Worm (Caenorhabditis elegans): ENCODE data around the gene T01B7.9.

The T01B7.9 gene

ce11 chrII:8716231-8716878 is 10.2 kb downstream of the T01B7.9 start, which contains the start of the genes cyn-11 and T01B7.5:
Gene cyn-11, minus strand, starts transcription at chrII:8716281.
Gene T01B7.5, plus strand, starts transcription at chrII:8716828.
- TF ChIP-seq ztf-29 (GFP tag; IDR thresholded peaks at IDR 0.05) (no peak), med-1 (GFP tag; optimal IDR thresholded peaks at IDR 0.05; ENCODE audit: insufficient read depth) (peak; percentile 46), klf-2 (GFP tag; conservative IDR thresholded peaks at IDR 0.05) (no peak), ztf-23 (GFP tag; IDR thresholded peaks at IDR 0.05) (peak; percentile 81), tab-1 (GFP tag; IDR thresholded peaks at IDR 0.05) (no peak), ref-1 (GFP tag; conservative IDR thresholded peaks at IDR 0.05) (no peak), flt-1 (GFP tag; IDR thresholded peaks at IDR 0.05) (peak; percentile 37), cog-1 (tag; optimal IDR thresholded peaks at IDR 0.05) (peak; percentile 10), T22C8.4 (GFP tag; IDR thresholded peaks at IDR 0.05) (no peak)

DNA sequence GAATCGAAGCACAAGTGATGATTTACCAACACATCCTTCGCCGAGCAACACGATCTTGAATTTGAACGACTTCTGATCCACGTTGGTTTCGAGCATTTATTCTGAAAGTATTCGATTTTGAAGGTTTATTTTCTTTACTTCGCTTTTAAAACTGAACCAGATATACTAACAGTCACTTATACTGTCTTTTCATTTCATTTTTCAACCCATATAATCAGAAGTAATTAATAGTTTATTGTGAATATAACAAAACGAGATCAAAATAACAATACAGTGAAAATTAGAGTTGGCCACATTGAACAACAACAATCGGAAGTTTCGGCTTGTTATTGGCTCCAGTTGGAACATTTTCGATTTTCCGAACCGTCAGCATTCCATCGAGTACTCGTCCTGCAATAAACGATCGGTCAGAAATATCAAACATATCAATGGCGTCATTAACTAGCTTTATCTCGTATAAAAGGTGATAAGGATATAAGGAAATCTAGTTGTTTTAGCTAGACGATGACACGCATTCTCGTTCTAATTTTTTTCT is 11.6 kb downstream of the T01B7.9 start, which contains the start of the genes rab-21 and T01B7.13:
Gene rab-21 (minus strand): TSS at position 101 of the 535 bp plus-strand sequence.
Gene T01B7.13 (plus strand): TSS at position 485 of the 535 bp plus-strand sequence.
- TF ChIP-seq med-1 (GFP tag; optimal IDR thresholded peaks at IDR 0.05; ENCODE audit: insufficient read depth) = no peak
- no peak for TF ChIP-seq T22C8.4 (GFP tag; IDR thresholded peaks at IDR 0.05)
- no peak for TF ChIP-seq ztf-23 (GFP tag; IDR thresholded peaks at IDR 0.05)
- TF ChIP-seq klf-2 (GFP tag; conservative IDR thresholded peaks at IDR 0.05) = no peak
- no peak for TF ChIP-seq cog-1 (tag; optimal IDR thresholded peaks at IDR 0.05)
- TF ChIP-seq flt-1 (GFP tag; IDR thresholded peaks at IDR 0.05) = no peak
- no peak for TF ChIP-seq ref-1 (GFP tag; conservative IDR thresholded peaks at IDR 0.05)
- TF ChIP-seq tab-1 (GFP tag; IDR thresholded peaks at IDR 0.05) = no peak
- no peak for TF ChIP-seq ztf-29 (GFP tag; IDR thresholded peaks at IDR 0.05)

DNA sequence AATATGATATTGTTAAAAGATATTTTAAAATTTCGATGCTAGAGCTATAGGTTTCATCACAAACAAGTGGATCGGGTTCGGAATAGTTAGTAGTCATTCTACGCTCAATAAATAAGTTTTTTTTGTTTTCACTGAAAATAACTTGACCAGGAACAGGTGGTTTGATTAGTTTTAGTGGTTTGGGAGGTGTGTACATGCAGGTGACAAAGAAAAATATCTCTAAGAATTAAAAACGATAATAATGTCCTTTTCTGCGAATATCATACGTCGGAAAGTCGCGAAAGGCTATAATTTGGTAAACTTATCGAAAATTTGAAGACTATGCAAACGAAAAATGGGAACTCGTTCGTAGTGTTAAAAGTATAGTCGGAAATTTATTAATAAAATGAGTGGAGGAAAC is 16.3 kb downstream of the T01B7.9 start, which contains the start of gene srg-15:
Gene srg-15 (minus strand): TSS at position 101 of the 400 bp plus-strand sequence.
- no peak for TF ChIP-seq tab-1 (GFP tag; IDR thresholded peaks at IDR 0.05)
- no peak for TF ChIP-seq klf-2 (GFP tag; conservative IDR thresholded peaks at IDR 0.05)
- TF ChIP-seq med-1 (GFP tag; optimal IDR thresholded peaks at IDR 0.05; ENCODE audit: insufficient read depth) = no peak
- no peak for TF ChIP-seq T22C8.4 (GFP tag; IDR thresholded peaks at IDR 0.05)
- no peak for TF ChIP-seq ztf-23 (GFP tag; IDR thresholded peaks at IDR 0.05)
- TF ChIP-seq ztf-29 (GFP tag; IDR thresholded peaks at IDR 0.05) = no peak

ce11 chrII:8707024-8707423 is 19.6 kb downstream of the T01B7.9 start, which contains the start of gene cup-16:
Gene cup-16, plus strand, starts transcription at chrII:8707155.
- no peak for TF ChIP-seq flt-1 (GFP tag; IDR thresholded peaks at IDR 0.05)
- no peak for TF ChIP-seq ztf-29 (GFP tag; IDR thresholded peaks at IDR 0.05)
- TF ChIP-seq ref-1 (GFP tag; conservative IDR thresholded peaks at IDR 0.05) = no peak
- TF ChIP-seq med-1 (GFP tag; optimal IDR thresholded peaks at IDR 0.05; ENCODE audit: insufficient read depth) = no peak
- no peak for TF ChIP-seq klf-2 (GFP tag; conservative IDR thresholded peaks at IDR 0.05)
- TF ChIP-seq cog-1 (tag; optimal IDR thresholded peaks at IDR 0.05) = no peak
- TF ChIP-seq ztf-23 (GFP tag; IDR thresholded peaks at IDR 0.05) = no peak
- no peak for TF ChIP-seq T22C8.4 (GFP tag; IDR thresholded peaks at IDR 0.05)
- TF ChIP-seq tab-1 (GFP tag; IDR thresholded peaks at IDR 0.05) = no peak

DNA sequence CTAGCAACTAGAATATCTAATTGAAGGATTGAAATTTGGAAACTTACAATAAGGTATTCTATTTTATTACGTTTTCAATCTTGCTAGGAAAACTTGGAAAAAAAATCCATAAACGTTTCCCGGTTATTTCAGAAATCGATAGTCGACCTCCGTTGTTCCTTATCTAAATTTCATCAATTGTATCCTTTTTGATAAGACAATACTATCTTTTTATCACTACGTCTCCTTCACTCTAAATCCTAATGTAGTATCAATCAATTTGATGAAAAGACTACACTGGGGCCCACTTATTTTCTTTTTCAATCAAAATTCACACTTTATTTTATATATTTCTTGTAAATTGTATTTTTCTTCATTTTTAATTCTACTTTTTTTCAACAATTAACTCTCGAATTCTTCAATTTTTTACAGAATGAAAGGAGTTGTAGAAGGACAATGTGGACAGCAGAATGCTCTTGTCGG is 22.2 kb downstream of the T01B7.9 start, which contains the start of gene prx-5:
Gene prx-5 (plus strand): TSS at position 412 of the 462 bp plus-strand sequence.
- TF ChIP-seq T22C8.4 (GFP tag; IDR thresholded peaks at IDR 0.05) (no peak), flt-1 (GFP tag; IDR thresholded peaks at IDR 0.05) (no peak), klf-2 (GFP tag; conservative IDR thresholded peaks at IDR 0.05) (no peak), ztf-23 (GFP tag; IDR thresholded peaks at IDR 0.05) (no peak), cog-1 (tag; optimal IDR thresholded peaks at IDR 0.05) (no peak), ztf-29 (GFP tag; IDR thresholded peaks at IDR 0.05) (no peak), med-1 (GFP tag; optimal IDR thresholded peaks at IDR 0.05; ENCODE audit: insufficient read depth) (no peak), tab-1 (GFP tag; IDR thresholded peaks at IDR 0.05) (no peak), ref-1 (GFP tag; conservative IDR thresholded peaks at IDR 0.05) (no peak)

ce11 chrII:8703729-8704128 is 22.9 kb downstream of the T01B7.9 start, which contains the start of gene ceh-7:
Gene ceh-7, minus strand, starts transcription at chrII:8703829.
- no peak for TF ChIP-seq med-1 (GFP tag; optimal IDR thresholded peaks at IDR 0.05; ENCODE audit: insufficient read depth)
- no peak for TF ChIP-seq flt-1 (GFP tag; IDR thresholded peaks at IDR 0.05)
- no peak for TF ChIP-seq ztf-23 (GFP tag; IDR thresholded peaks at IDR 0.05)
- TF ChIP-seq klf-2 (GFP tag; conservative IDR thresholded peaks at IDR 0.05) = no peak

DNA sequence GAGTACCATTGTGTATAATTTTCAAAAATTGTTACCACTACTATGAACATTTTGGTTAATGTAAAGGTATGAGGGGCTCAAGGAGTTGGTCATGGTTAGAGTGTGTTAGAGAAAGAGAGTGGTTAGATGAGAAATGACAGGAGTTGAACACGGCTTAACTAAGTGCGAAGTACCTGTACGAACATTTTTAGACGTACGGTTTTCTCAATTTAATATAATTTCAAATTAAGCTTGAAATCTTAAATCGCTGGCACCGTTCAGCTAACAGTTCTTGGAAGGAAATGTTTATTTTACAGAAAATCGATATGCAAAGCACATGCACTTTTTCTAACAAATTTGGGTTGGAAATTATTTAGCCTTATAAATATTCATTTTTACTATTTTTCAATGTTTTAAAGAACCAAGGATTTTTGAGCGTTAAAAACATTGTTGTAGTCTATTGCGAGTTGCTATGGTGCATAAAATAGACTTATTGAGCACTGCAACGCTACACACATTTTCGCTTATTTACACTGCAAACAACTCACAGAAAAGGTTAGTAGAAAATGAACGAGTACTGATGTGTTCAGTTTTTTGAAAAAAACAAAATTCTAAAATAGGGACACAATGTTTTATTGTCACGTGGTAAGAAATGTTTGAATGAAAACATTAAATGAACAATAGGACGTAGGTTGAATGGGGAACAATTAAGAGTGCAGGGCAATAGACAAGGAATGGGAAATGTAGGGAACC is 24.8 kb downstream of the T01B7.9 start, which contains the start of gene sphk-1:
Gene sphk-1 (minus strand): TSS at position 51 of the 732 bp plus-strand sequence.
- TF ChIP-seq klf-2 (GFP tag; conservative IDR thresholded peaks at IDR 0.05) = no peak
- TF ChIP-seq flt-1 (GFP tag; IDR thresholded peaks at IDR 0.05) = no peak
- TF ChIP-seq T22C8.4 (GFP tag; IDR thresholded peaks at IDR 0.05) = no peak
- no peak for TF ChIP-seq cog-1 (tag; optimal IDR thresholded peaks at IDR 0.05)
- no peak for TF ChIP-seq med-1 (GFP tag; optimal IDR thresholded peaks at IDR 0.05; ENCODE audit: insufficient read depth)
- TF ChIP-seq ref-1 (GFP tag; conservative IDR thresholded peaks at IDR 0.05) = no peak
- no peak for TF ChIP-seq tab-1 (GFP tag; IDR thresholded peaks at IDR 0.05)
- TF ChIP-seq ztf-29 (GFP tag; IDR thresholded peaks at IDR 0.05) = no peak
- TF ChIP-seq ztf-23 (GFP tag; IDR thresholded peaks at IDR 0.05) = no peak

ce11 chrII:8701059-8701458 is 25.5 kb downstream of the T01B7.9 start:
- TF ChIP-seq ref-1 (GFP tag; conservative IDR thresholded peaks at IDR 0.05) = no peak
- TF ChIP-seq klf-2 (GFP tag; conservative IDR thresholded peaks at IDR 0.05) = no peak
- TF ChIP-seq cog-1 (tag; optimal IDR thresholded peaks at IDR 0.05) = no peak
- TF ChIP-seq med-1 (GFP tag; optimal IDR thresholded peaks at IDR 0.05; ENCODE audit: insufficient read depth) = no peak
- no peak for TF ChIP-seq ztf-23 (GFP tag; IDR thresholded peaks at IDR 0.05)
- TF ChIP-seq flt-1 (GFP tag; IDR thresholded peaks at IDR 0.05) = no peak
- TF ChIP-seq tab-1 (GFP tag; IDR thresholded peaks at IDR 0.05) = no peak
- no peak for TF ChIP-seq T22C8.4 (GFP tag; IDR thresholded peaks at IDR 0.05)
- no peak for TF ChIP-seq ztf-29 (GFP tag; IDR thresholded peaks at IDR 0.05)

All from whole organism, midembryonic.